Worm (Caenorhabditis elegans): ENCODE results near the gene try-11.

The try-11 gene

ce11 chrV:7465509-7465908, 14.0 kb downstream of the try-11 start, which contains the start of gene F25E5.1 (continued):
- TF ChIP-seq F44E2.7 (GFP tag; IDR thresholded peaks at IDR 0.05): no peak

ce11 chrV:7472815-7473214, 21.3 kb downstream of the try-11 start, which contains the start of gene str-28:
Gene str-28, minus strand, starts transcription at chrV:7472915.
- TF ChIP-seq egl-43 (GFP tag; IDR thresholded peaks at IDR 0.05) (no peak), dve-1 (tag; optimal IDR thresholded peaks at IDR 0.05; ENCODE audit: insufficient read depth) (no peak), snpc-4 (tag; optimal IDR thresholded peaks at IDR 0.05) (no peak), mxl-3 (GFP tag; optimal IDR thresholded peaks at IDR 0.05) (no peak)

ce11 chrV:7476766-7477165, 25.2 kb downstream of the try-11 start, which contains the start of gene srh-125:
Gene srh-125, minus strand, starts transcription at chrV:7476866.
- TF ChIP-seq zip-11 (GFP tag; IDR thresholded peaks at IDR 0.05) (no peak), nhr-25 (tag; optimal IDR thresholded peaks at IDR 0.05; ENCODE audit: borderline replicate concordance, insufficient read depth) (no peak), tra-1 (GFP tag; IDR thresholded peaks at IDR 0.05) (no peak), mxl-3 (GFP tag; optimal IDR thresholded peaks at IDR 0.05) (no peak), zip-2 (tag; optimal IDR thresholded peaks at IDR 0.05) (no peak), Y5F2A.4 (GFP tag; optimal IDR thresholded peaks at IDR 0.05) (no peak), rbr-2 (tag; optimal IDR thresholded peaks at IDR 0.05) (no peak), lin-39 (tag; optimal IDR thresholded peaks at IDR 0.05) (no peak), mep-1 (tag; optimal IDR thresholded peaks at IDR 0.05) (no peak), hlh-11 (tag; optimal IDR thresholded peaks at IDR 0.05) (no peak), lin-13 (GFP tag; optimal IDR thresholded peaks at IDR 0.05) (no peak), zag-1 (tag; optimal IDR thresholded peaks at IDR 0.05) (no peak), dmd-8 (GFP tag; IDR thresholded peaks at IDR 0.05) (no peak), Y75B8A.6 (GFP tag; IDR thresholded peaks at IDR 0.05) (no peak), F44E2.7 (GFP tag; IDR thresholded peaks at IDR 0.05) (no peak), php-3 (GFP tag; IDR thresholded peaks at IDR 0.05) (no peak)

ce11 chrV:7478404-7478803, 26.9 kb downstream of the try-11 start, which contains the start of gene str-190:
Gene str-190, minus strand, starts transcription at chrV:7478504.
- TF ChIP-seq spr-1 (tag; optimal IDR thresholded peaks at IDR 0.05) (no peak), zip-11 (GFP tag; IDR thresholded peaks at IDR 0.05) (no peak), set-16 (GFP tag; IDR thresholded peaks at IDR 0.05) (no peak), ceh-32 (tag; optimal IDR thresholded peaks at IDR 0.05; ENCODE audit: poor library complexity) (no peak), duxl-1 (tag; optimal IDR thresholded peaks at IDR 0.05; ENCODE audit: poor library complexity) (no peak), php-3 (GFP tag; IDR thresholded peaks at IDR 0.05) (no peak), dpl-1 (GFP tag; optimal IDR thresholded peaks at IDR 0.05) (no peak), lir-3 (tag; optimal IDR thresholded peaks at IDR 0.05) (no peak)

- TF ChIP-seq zfp-2 (tag; optimal IDR thresholded peaks at IDR 0.05) (no peak), dpl-1 (GFP tag; optimal IDR thresholded peaks at IDR 0.05) (no peak), zfp-3 (GFP tag; conservative IDR thresholded peaks at IDR 0.05) (no peak), daf-19 (GFP tag; conservative IDR thresholded peaks at IDR 0.05) (no peak), madf-9 (GFP tag; conservative IDR thresholded peaks at IDR 0.05) (no peak), arid-1 (GFP tag; conservative IDR thresholded peaks at IDR 0.05) (no peak), ceh-44 (GFP tag; IDR thresholded peaks at IDR 0.05) (no peak), nhr-48 (tag; optimal IDR thresholded peaks at IDR 0.05) (no peak), snpc-1.2 (GFP tag; IDR thresholded peaks at IDR 0.05) (no peak), unc-39 (tag; optimal IDR thresholded peaks at IDR 0.05) (no peak), mxl-3 (GFP tag; optimal IDR thresholded peaks at IDR 0.05) (no peak), T20F7.1 (GFP tag; optimal IDR thresholded peaks at IDR 0.05) (no peak), nhr-76 (tag; optimal IDR thresholded peaks at IDR 0.05) (no peak), ceh-32 (tag; optimal IDR thresholded peaks at IDR 0.05; ENCODE audit: poor library complexity) (no peak), lin-13 (GFP tag; optimal IDR thresholded peaks at IDR 0.05) (no peak), unc-130 (GFP tag; optimal IDR thresholded peaks at IDR 0.05) (no peak), lim-7 (GFP tag; IDR thresholded peaks at IDR 0.05) (no peak)
Measured at ce11 chrV:7480949-7481348, 29.4 kb downstream of the try-11 start, which contains the start of gene C18B10.6. Gene C18B10.6, minus strand, starts transcription at chrV:7481049.

Data from whole organism, L4 larva.